Fruit fly (Drosophila melanogaster) whole organism, embryonic: Measurements from ENCODE around the gene CG15814.

Source experiments
- ATbp ChIP-seq: fragments of 200-800 bp; sonication (Bioruptor generic); optimal IDR thresholded peaks from 2 replicates; lab custom pipeline; 2017; ENCODE audit warnings: missing biosample characterization, mild to moderate bottlenecking, missing genetic modification characterization, missing genetic modification reagents
- Aef1 ChIP-seq: fragments of 200-800 bp; sonication (Bioruptor generic); IDR thresholded peaks from 3 replicates; pipeline ENCODE4 v1.3.6; 2022; ENCODE audit warnings: missing biosample characterization, missing genetic modification characterization
- Antp ChIP-seq: fragments of 200-800 bp; sonication (Bioruptor generic); optimal IDR thresholded peaks from 3 replicates; lab custom pipeline; 2016; ENCODE audit warnings: missing biosample characterization, missing genetic modification characterization
- CG13624 ChIP-seq: fragments of 200-800 bp; sonication (Bioruptor generic); optimal IDR thresholded peaks from 2 replicates; lab custom pipeline; 2016; ENCODE audit warnings: missing biosample characterization, missing genetic modification characterization
- CG15479 ChIP-seq: fragments of 200-800 bp; sonication (Bioruptor generic); optimal IDR thresholded peaks from 3 replicates; lab custom pipeline; 2019; ENCODE audit warnings: missing biosample characterization, mild to moderate bottlenecking, missing genetic modification characterization, moderate library complexity
- CG15601 ChIP-seq: fragments of 200-800 bp; sonication (Bioruptor generic); optimal IDR thresholded peaks from 3 replicates; lab custom pipeline; 2019; ENCODE audit warnings: missing biosample characterization, mild to moderate bottlenecking, missing genetic modification characterization, moderate library complexity
- CG16779 ChIP-seq: fragments of 200-800 bp; sonication (Bioruptor generic); IDR thresholded peaks from 2 replicates; pipeline ENCODE4 v1.3.6; 2022; ENCODE audit warnings: missing biosample characterization, missing genetic modification characterization
- CG17359 ChIP-seq: fragments of 200-800 bp; sonication (Bioruptor generic); optimal IDR thresholded peaks from 3 replicates; lab custom pipeline; 2018; ENCODE audit warnings: missing biosample characterization, mild to moderate bottlenecking, missing genetic modification characterization, moderate library complexity
- CG1832 ChIP-seq: fragments of 200-800 bp; sonication (Bioruptor generic); optimal IDR thresholded peaks from 2 replicates; lab custom pipeline; 2017; ENCODE audit warnings: missing biosample characterization, mild to moderate bottlenecking, missing genetic modification characterization, inconsistent platforms
- CG31224 ChIP-seq: fragments of 200-800 bp; sonication (Bioruptor generic); IDR thresholded peaks from 2 replicates; pipeline ENCODE4 v1.3.6; 2022; ENCODE audit warnings: missing biosample characterization, missing genetic modification characterization
- CG7987 ChIP-seq: fragments of 200-800 bp; sonication (Bioruptor generic); optimal IDR thresholded peaks from 2 replicates; lab custom pipeline; 2018; ENCODE audit warnings: missing biosample characterization, mild to moderate bottlenecking, missing genetic modification characterization, moderate library complexity
- CG8290 ChIP-seq, 3 experiments: fragments of 200-800 bp; sonication (Bioruptor generic); optimal IDR thresholded peaks; 2 replicates each; lab custom pipeline; 2016 to 2019; ENCODE audit warnings: missing biosample characterization in 3 of 3, missing genetic modification characterization in 3 of 3, mild to moderate bottlenecking in 2 of 3, moderate library complexity in 1 of 3
- CG8765 ChIP-seq: fragments of 200-800 bp; sonication (Bioruptor generic); IDR thresholded peaks from 2 replicates; pipeline ENCODE4 v1.3.6; 2022; ENCODE audit warnings: missing biosample characterization, missing genetic modification characterization
- Dip2 ChIP-seq: fragments of 200-800 bp; sonication (Bioruptor generic); IDR thresholded peaks from 2 replicates; pipeline ENCODE4 v1.3.6; 2022; ENCODE audit warnings: missing biosample characterization, missing genetic modification characterization
- Fer1 ChIP-seq: fragments of 200-800 bp; sonication (Bioruptor generic); optimal IDR thresholded peaks from 2 replicates; lab custom pipeline; 2017; ENCODE audit warnings: missing biosample characterization, mild to moderate bottlenecking, missing genetic modification characterization
- HmgD ChIP-seq: fragments of 200-800 bp; sonication (Bioruptor generic); optimal IDR thresholded peaks from 3 replicates; lab custom pipeline; 2016; ENCODE audit warnings: missing biosample characterization, missing genetic modification characterization
- Lim3 ChIP-seq: fragments of 200-800 bp; sonication (Bioruptor generic); IDR thresholded peaks from 2 replicates; pipeline ENCODE4 v1.3.6; 2022; ENCODE audit warnings: missing biosample characterization, missing genetic modification characterization
- Opbp ChIP-seq: fragments of 200-800 bp; sonication (Bioruptor generic); IDR thresholded peaks from 3 replicates; pipeline ENCODE4 v1.3.6; 2022; ENCODE audit warnings: missing biosample characterization, missing genetic modification characterization; ENCODE audit not compliant: partially characterized antibody
- Usf ChIP-seq: fragments of 200-800 bp; sonication (Bioruptor generic); optimal IDR thresholded peaks from 2 replicates; lab custom pipeline; 2017; ENCODE audit warnings: missing genotype, missing biosample characterization, missing genetic modification characterization
- ac ChIP-seq: fragments of 200-800 bp; sonication (Bioruptor generic); optimal IDR thresholded peaks from 3 replicates; lab custom pipeline; 2017; ENCODE audit warnings: missing biosample characterization, mild to moderate bottlenecking, missing genetic modification characterization
- ash1 ChIP-seq: fragments of 200-800 bp; sonication (Bioruptor generic); optimal IDR thresholded peaks from 2 replicates; lab custom pipeline; 2018; ENCODE audit warnings: missing biosample characterization, mild to moderate bottlenecking, missing genetic modification characterization
- bigmax ChIP-seq: fragments of 200-800 bp; sonication (Bioruptor generic); optimal IDR thresholded peaks from 2 replicates; lab custom pipeline; 2018; ENCODE audit warnings: missing biosample characterization, mild to moderate bottlenecking, missing genetic modification characterization
- cad ChIP-seq: fragments of >200 bp; optimal IDR thresholded peaks from 2 replicates; lab custom pipeline; 2017; ENCODE audit warnings: missing biosample characterization, missing genetic modification characterization
- chn ChIP-seq: fragments of 200-800 bp; sonication (Bioruptor generic); optimal IDR thresholded peaks from 2 replicates; lab custom pipeline; 2016; ENCODE audit warnings: missing biosample characterization, missing genetic modification characterization
- ci ChIP-seq: fragments of 200-800 bp; sonication (Bioruptor generic); IDR thresholded peaks from 3 replicates; pipeline ENCODE4 v1.3.6; 2022; ENCODE audit warnings: missing biosample characterization, missing genetic modification characterization
- cwo ChIP-seq: fragments of 200-800 bp; sonication (Bioruptor generic); optimal IDR thresholded peaks from 3 replicates; lab custom pipeline; 2017; ENCODE audit warnings: missing biosample characterization, missing genetic modification characterization, mild to moderate bottlenecking, moderate library complexity, missing genetic modification reagents
- eve ChIP-seq, 2 experiments: fragments of >200 bp; optimal IDR thresholded peaks; 2 replicates each; lab custom pipeline; 2017; ENCODE audit warnings: missing biosample characterization in 2 of 2, missing genetic modification characterization in 2 of 2
- fd96Cb ChIP-seq: fragments of 200-800 bp; sonication (Bioruptor generic); optimal IDR thresholded peaks from 2 replicates; lab custom pipeline; 2018; ENCODE audit warnings: missing biosample characterization, mild to moderate bottlenecking, missing genetic modification characterization, moderate library complexity
- fru ChIP-seq: fragments of >200 bp; optimal IDR thresholded peaks from 2 replicates; lab custom pipeline; 2017
- grn ChIP-seq: fragments of 200-800 bp; sonication (Bioruptor generic); optimal IDR thresholded peaks from 3 replicates; lab custom pipeline; 2017; ENCODE audit warnings: missing biosample characterization, missing genetic modification characterization
- sim ChIP-seq: fragments of 200-800 bp; sonication (Bioruptor generic); IDR thresholded peaks from 2 replicates; pipeline ENCODE4 v1.3.6; 2022; ENCODE audit warnings: missing biosample characterization, missing genetic modification characterization
- sna ChIP-seq: fragments of 200-800 bp; sonication (Bioruptor generic); IDR thresholded peaks from 2 replicates; pipeline ENCODE4 v1.3.6; 2022; ENCODE audit warnings: missing biosample characterization, missing genetic modification characterization; ENCODE audit not compliant: partially characterized antibody
- sr ChIP-seq: fragments of 200-800 bp; sonication (Bioruptor generic); IDR thresholded peaks from 3 replicates; pipeline ENCODE4 v1.3.6; 2022; ENCODE audit warnings: missing biosample characterization, missing genetic modification characterization
- tll ChIP-seq, 2 experiments: fragments of 200-800 bp in 1 of 2; fragments of >200 bp in 1 of 2; sonication (Bioruptor generic) in 1 of 2; optimal IDR thresholded peaks; 2 replicates each; lab custom pipeline; 2017 to 2019; ENCODE audit warnings: missing biosample characterization in 2 of 2, missing genetic modification characterization in 2 of 2, mild to moderate bottlenecking in 1 of 2, moderate library complexity in 1 of 2
- tup ChIP-seq: fragments of 200-800 bp; sonication (Bioruptor generic); optimal IDR thresholded peaks from 2 replicates; lab custom pipeline; 2016; ENCODE audit warnings: missing biosample characterization, mild to moderate bottlenecking, missing genetic modification characterization, moderate library complexity
- twi ChIP-seq: fragments of 200-800 bp; optimal IDR thresholded peaks from 2 replicates; lab custom pipeline; 2019; ENCODE audit warnings: missing biosample characterization, mild to moderate bottlenecking, missing genetic modification characterization, moderate library complexity
- vnd ChIP-seq: fragments of 200-800 bp; sonication (Bioruptor generic); IDR thresholded peaks from 3 replicates; pipeline ENCODE4 v1.3.6; 2022; ENCODE audit warnings: missing biosample characterization, missing genetic modification characterization; ENCODE audit not compliant: partially characterized antibody
- zen ChIP-seq: fragments of 200-800 bp; sonication (Bioruptor generic); optimal IDR thresholded peaks from 3 replicates; lab custom pipeline; 2018; ENCODE audit warnings: missing biosample characterization, mild to moderate bottlenecking, missing genetic modification characterization, moderate library complexity

CG15814 gene

DNA sequence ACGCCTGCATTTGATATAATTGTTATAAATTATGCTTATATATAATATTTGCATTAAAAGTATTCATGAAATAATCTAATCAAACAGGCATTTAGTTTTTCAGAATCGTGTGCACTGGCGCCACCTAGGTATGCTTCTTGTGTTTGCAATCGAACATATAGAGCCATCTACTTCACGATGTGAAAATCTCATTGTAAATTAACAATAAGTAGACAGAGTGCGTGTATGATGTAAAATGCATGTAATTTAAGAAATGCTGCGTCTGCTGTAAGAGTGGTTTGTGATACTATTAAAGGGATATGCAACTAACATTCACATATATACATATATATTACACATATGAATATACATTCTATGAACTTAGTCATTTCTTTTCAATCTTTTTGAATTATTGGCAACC is 29.9 kb downstream of the CG15814 start (continued):
- TF ChIP-seq ash1 (GFP tag; lab: Kevin White, UChicago) = no peak
- TF ChIP-seq CG15601 = peak; percentile 49
- 0 out of 3 replicates have a peak, but pooled peaks have one; percentile 40 for TF ChIP-seq ci (GFP tag; lab: Robert Waterston, UW)

DNA sequence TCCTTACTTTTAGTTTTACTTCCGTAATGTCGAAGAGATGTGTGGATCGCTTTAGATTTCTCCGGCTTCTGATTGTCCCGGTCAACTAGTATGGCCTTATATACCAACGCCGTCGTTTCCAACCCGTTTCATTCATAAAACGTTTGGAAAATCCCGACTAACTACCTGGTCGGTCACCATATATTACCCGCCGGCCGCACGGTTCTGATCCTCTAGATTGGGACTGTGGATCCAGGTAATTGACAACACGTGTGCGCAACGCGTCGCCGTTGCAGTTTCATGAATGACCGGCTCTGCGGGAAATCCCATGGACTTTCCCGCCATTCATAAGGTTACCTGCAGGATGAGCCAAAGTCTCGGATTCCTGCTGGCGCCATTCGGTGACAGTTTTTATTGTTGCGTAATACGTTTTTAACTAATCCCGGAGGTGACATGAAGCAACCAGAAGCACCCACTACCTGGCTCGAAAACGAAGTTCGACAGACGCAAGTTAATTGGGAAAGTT is 30.5 kb downstream of the CG15814 start, which contains the start of gene CG12986:
TSS of gene CG12986 (minus strand) at position 51 of the 505 bp plus-strand sequence.
- TF ChIP-seq HmgD (GFP tag; lab: Kevin White, UChicago) = no peak
- no peak for TF ChIP-seq vnd (GFP tag; lab: Robert Waterston, UW)
- TF ChIP-seq CG31224 = no peak
- no peak for TF ChIP-seq CG8290 (GFP tag; optimal IDR thresholded peaks at IDR 0.05; lab: Kevin White, UChicago)
- TF ChIP-seq CG8290 (tag; optimal IDR thresholded peaks at IDR 0.05; lab: Kevin White, UChicago) = no peak
- TF ChIP-seq Aef1 (GFP tag; lab: Robert Waterston, UW) = no peak
- no peak for TF ChIP-seq ATbp
- peak; percentile 53 for TF ChIP-seq CG15479 (GFP tag; lab: Kevin White, UChicago)
- TF ChIP-seq Antp (GFP tag; lab: Kevin White, UChicago) = no peak
- TF ChIP-seq chn (GFP tag; lab: Kevin White, UChicago) = no peak
- no peak for TF ChIP-seq sr
- TF ChIP-seq Usf (GFP tag; lab: Kevin White, UChicago) = no peak
- TF ChIP-seq CG7987 (GFP tag; lab: Kevin White, UChicago) = no peak
- TF ChIP-seq tup = no peak
- TF ChIP-seq sim (GFP tag; lab: Robert Waterston, UW) = no peak
- peak; percentile 77 for TF ChIP-seq zen (tag; lab: Kevin White, UChicago)
- TF ChIP-seq Lim3 (GFP tag; lab: Robert Waterston, UW) = no peak
- no peak for TF ChIP-seq CG13624 (GFP tag; lab: Kevin White, UChicago)
- no peak for TF ChIP-seq CG17359 (tag; lab: Kevin White, UChicago)
- TF ChIP-seq Opbp (GFP tag; lab: Robert Waterston, UW) = no peak
- TF ChIP-seq cad = peak; percentile 59
- TF ChIP-seq CG8765 (GFP tag; lab: Robert Waterston, UW) = no peak
- no peak for TF ChIP-seq eve (GFP tag; optimal IDR thresholded peaks at IDR 0.05; lab: Kevin White, UChicago)
- no peak for TF ChIP-seq cwo (GFP tag; lab: Kevin White, UChicago)
- TF ChIP-seq tll (GFP tag; optimal IDR thresholded peaks at IDR 0.05; lab: Kevin White, UChicago) = peak in 1 of 2 experiments; percentile 69
- no peak for TF ChIP-seq CG1832
- no peak for TF ChIP-seq Fer1 (GFP tag; lab: Kevin White, UChicago)
- no peak for TF ChIP-seq ac
- no peak for TF ChIP-seq fru
- TF ChIP-seq twi (tag; lab: Kevin White, UChicago) = peak; percentile 45
- no peak for TF ChIP-seq CG16779 (GFP tag; lab: Robert Waterston, UW)
- TF ChIP-seq bigmax (GFP tag; lab: Kevin White, UChicago) = no peak

DNA sequence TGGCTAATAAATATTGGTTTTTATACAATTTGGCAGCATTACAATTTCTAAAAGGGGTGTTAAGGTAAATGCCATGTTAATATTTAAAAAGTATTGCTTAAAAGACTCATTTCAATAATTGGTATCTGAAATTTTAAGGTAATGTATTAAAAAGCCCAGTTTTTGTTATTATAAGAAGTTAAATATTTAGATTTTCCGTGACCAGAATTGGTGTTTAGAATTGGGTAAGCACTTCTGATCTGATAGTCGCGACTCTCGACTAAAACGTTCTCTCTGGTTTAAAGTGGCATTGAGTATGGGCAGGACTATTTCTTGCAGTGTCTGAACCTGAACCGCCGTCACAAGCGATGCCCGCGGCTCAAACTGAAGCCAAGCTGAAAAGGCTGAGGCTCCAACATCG is 33.7 kb downstream of the CG15814 start:
- TF ChIP-seq fd96Cb (tag; lab: Kevin White, UChicago) = no peak
- TF ChIP-seq sna (GFP tag; lab: Robert Waterston, UW) = no peak
- no peak for TF ChIP-seq grn (GFP tag; lab: Kevin White, UChicago)
- no peak for TF ChIP-seq Dip2
- TF ChIP-seq, all 482 proteins: peak for 0
